Worm (Caenorhabditis elegans): ENCODE data around the gene C29G2.3.
A peak's percentile ranks its signal among the peaks of the same experiment; 100 is the strongest.

The C29G2.3 gene

ce11 chrV:2600543-2600942 is 19.8 kb downstream of the C29G2.3 start (continued):
- TF ChIP-seq egl-43 (GFP tag; IDR thresholded peaks at IDR 0.05) = peak; percentile 86
- TF ChIP-seq duxl-1 (tag; optimal IDR thresholded peaks at IDR 0.05; ENCODE audit: poor library complexity) = peak; percentile 44
- TF ChIP-seq snpc-1.2 (GFP tag; IDR thresholded peaks at IDR 0.05) = peak; percentile 63
- peak; percentile 39 for TF ChIP-seq fkh-10 (GFP tag; optimal IDR thresholded peaks at IDR 0.05)
- peak; percentile 44 for TF ChIP-seq nhr-77 (tag; optimal IDR thresholded peaks at IDR 0.05)
- no peak for TF ChIP-seq daf-16 (GFP tag; optimal IDR thresholded peaks at IDR 0.05)
- TF ChIP-seq daf-16 (tag; optimal IDR thresholded peaks at IDR 0.05) = peak; percentile 42
- no peak for TF ChIP-seq spr-3 (GFP tag; optimal IDR thresholded peaks at IDR 0.05)
- no peak for TF ChIP-seq sdz-12 (GFP tag; optimal IDR thresholded peaks at IDR 0.05)
- TF ChIP-seq Y75B8A.6 (GFP tag; IDR thresholded peaks at IDR 0.05) = no peak
- no peak for TF ChIP-seq aly-2 (tag; optimal IDR thresholded peaks at IDR 0.05)
- peak; percentile 91 for TF ChIP-seq mes-2 (tag; optimal IDR thresholded peaks at IDR 0.05; ENCODE audit: poor library complexity, severe bottlenecking)
- TF ChIP-seq set-16 (GFP tag; IDR thresholded peaks at IDR 0.05) = peak; percentile 30; the same call in 1 of the 2 replicates
- TF ChIP-seq nhr-10 (tag; optimal IDR thresholded peaks at IDR 0.05) = no peak
- TF ChIP-seq Y105C5A.15 (GFP tag; IDR thresholded peaks at IDR 0.05) = no peak
- peak; percentile 72 for TF ChIP-seq arid-1 (GFP tag; conservative IDR thresholded peaks at IDR 0.05)
- TF ChIP-seq dmd-9 (GFP tag; IDR thresholded peaks at IDR 0.05) = peak; percentile 69
- 0 out of 2 replicates have a peak, but pooled peaks have one; percentile 41 for TF ChIP-seq mxl-2 (GFP tag; conservative IDR thresholded peaks at IDR 0.05)
- TF ChIP-seq tag-97 (GFP tag; IDR thresholded peaks at IDR 0.05) = 0 out of 2 replicates have a peak, but pooled peaks have one; percentile 59
- no peak for TF ChIP-seq T20F7.1 (GFP tag; optimal IDR thresholded peaks at IDR 0.05)
- 0 out of 2 replicates have a peak, but pooled peaks have one; percentile 33 for TF ChIP-seq dmd-8 (GFP tag; IDR thresholded peaks at IDR 0.05)
- TF ChIP-seq ceh-82 (tag; optimal IDR thresholded peaks at IDR 0.05) = no peak
- TF ChIP-seq tra-1 (GFP tag; IDR thresholded peaks at IDR 0.05) = peak; percentile 85
- TF ChIP-seq egl-27 (tag; optimal IDR thresholded peaks at IDR 0.05) = no peak
- TF ChIP-seq zip-2 (tag; optimal IDR thresholded peaks at IDR 0.05) = no peak
- TF ChIP-seq F44E2.7 (GFP tag; IDR thresholded peaks at IDR 0.05) = no peak
- no peak for TF ChIP-seq nhr-111 (GFP tag; optimal IDR thresholded peaks at IDR 0.05)
- TF ChIP-seq zag-1 (tag; optimal IDR thresholded peaks at IDR 0.05) = no peak
- TF ChIP-seq Y5F2A.4 (GFP tag; optimal IDR thresholded peaks at IDR 0.05) = no peak
- TF ChIP-seq ZK546.5 (tag; optimal IDR thresholded peaks at IDR 0.05) = no peak
- TF ChIP-seq nhr-237 (tag; optimal IDR thresholded peaks at IDR 0.05) = no peak
- TF ChIP-seq daf-19 (GFP tag; conservative IDR thresholded peaks at IDR 0.05) = no peak
- TF ChIP-seq nhr-42 (GFP tag; IDR thresholded peaks at IDR 0.05) = peak; percentile 92
- TF ChIP-seq aha-1 (tag) = peak; percentile 55
- peak; percentile 99 for TF ChIP-seq lin-38 (GFP tag; IDR thresholded peaks at IDR 0.05)
- TF ChIP-seq ces-1 (GFP tag; optimal IDR thresholded peaks at IDR 0.05) = no peak
- TF ChIP-seq nhr-48 (tag; optimal IDR thresholded peaks at IDR 0.05) = peak; percentile 40
- TF ChIP-seq F26F4.8 (GFP tag; conservative IDR thresholded peaks at IDR 0.05) = no peak
- TF ChIP-seq ceh-32 (tag; optimal IDR thresholded peaks at IDR 0.05; ENCODE audit: poor library complexity) = no peak
- no peak for TF ChIP-seq php-3 (GFP tag; IDR thresholded peaks at IDR 0.05)
- no peak for TF ChIP-seq ceh-44 (GFP tag; IDR thresholded peaks at IDR 0.05)
- TF ChIP-seq ZK337.2 (GFP tag; IDR thresholded peaks at IDR 0.05) = peak; percentile 72
- TF ChIP-seq nhr-28 (tag; optimal IDR thresholded peaks at IDR 0.05) = peak; percentile 56
- TF ChIP-seq nhr-6 (tag; optimal IDR thresholded peaks at IDR 0.05) = peak; percentile 27
- TF ChIP-seq R02D3.7 (tag; optimal IDR thresholded peaks at IDR 0.05) = no peak
- TF ChIP-seq zfp-3 (GFP tag; conservative IDR thresholded peaks at IDR 0.05) = peak; percentile 89
- no peak for TF ChIP-seq skn-1 (tag; optimal IDR thresholded peaks at IDR 0.05)
- TF ChIP-seq fos-1 (tag; optimal IDR thresholded peaks at IDR 0.05) = no peak
- no peak for TF ChIP-seq nhr-41 (GFP tag; IDR thresholded peaks at IDR 0.05)
- peak in 1 of 2 experiments; percentile 98 for TF ChIP-seq unc-62 (GFP tag; optimal IDR thresholded peaks at IDR 0.05 in 1 of 2)
- TF ChIP-seq unc-62 (tag; optimal IDR thresholded peaks at IDR 0.05) = no peak
- TF ChIP-seq dmd-6 (GFP tag; IDR thresholded peaks at IDR 0.05) = peak; percentile 92
- TF ChIP-seq ceh-28 (tag; optimal IDR thresholded peaks at IDR 0.05) = no peak

Measured in whole organism, L4 larva.